Worm (Caenorhabditis elegans) whole organism, L1 larva: ENCODE measurements around the gene catp-4.

ENCODE experiments used
- C16A3.4 ChIP-seq: fragments of 150-350 bp; optimal IDR thresholded peaks from 2 replicates; lab custom pipeline; 2014; ENCODE audit warnings: missing biosample characterization, missing genetic modification characterization
- aha-1 ChIP-seq: fragments of 150-350 bp; optimal IDR thresholded peaks from 2 replicates; lab custom pipeline; 2014; ENCODE audit warnings: missing biosample characterization, missing genetic modification characterization
- ama-1 ChIP-seq: fragments of 150-350 bp; optimal IDR thresholded peaks from 2 replicates; lab custom pipeline; 2014
- blmp-1 ChIP-seq: fragments of 150-350 bp; optimal IDR thresholded peaks from 2 replicates; lab custom pipeline; 2014; ENCODE audit warnings: missing biosample characterization, missing genetic modification characterization
- ceh-63 ChIP-seq: fragments of 200-800 bp; sonication (Bioruptor generic); optimal IDR thresholded peaks from 2 replicates; lab custom pipeline; 2018; ENCODE audit warnings: mild to moderate bottlenecking, missing genetic modification characterization, missing compliant biosample characterization
- ceh-8 ChIP-seq: fragments of 200-800 bp; sonication (Bioruptor generic); optimal IDR thresholded peaks from 2 replicates; lab custom pipeline; 2018; ENCODE audit warnings: mild to moderate bottlenecking, missing genetic modification characterization, moderate library complexity, missing compliant biosample characterization
- ceh-88 ChIP-seq: fragments of 200-800 bp; sonication (Bioruptor generic); IDR thresholded peaks from 2 replicates; pipeline ENCODE4 v1.3.6; 2022; ENCODE audit warnings: missing genetic modification characterization, missing compliant biosample characterization
- dpl-1 ChIP-seq, 3 experiments: fragments of 150-350 bp in 2 of 3; sonication (generic microtip) in 1 of 3; optimal IDR thresholded peaks; 2 replicates each; lab custom pipeline; 2014 to 2017; ENCODE audit warnings: missing biosample characterization in 3 of 3, missing genetic modification characterization in 3 of 3, missing genetic modification reagents in 3 of 3
- dsc-1 ChIP-seq: sonication (generic microtip); optimal IDR thresholded peaks from 2 replicates; lab custom pipeline; 2016; ENCODE audit warnings: mild to moderate bottlenecking, missing genetic modification characterization, missing compliant biosample characterization
- egl-13 ChIP-seq: sonication (generic microtip); optimal IDR thresholded peaks from 2 replicates; lab custom pipeline; 2016; ENCODE audit warnings: missing genotype, missing genetic modification reagents, missing genetic modification characterization, missing compliant biosample characterization
- egl-27 ChIP-seq, 2 experiments: fragments of 150-350 bp in 1 of 2; sonication (generic microtip); optimal IDR thresholded peaks; 3 replicates each; lab custom pipeline; 2017 to 2018; ENCODE audit warnings: missing biosample characterization in 2 of 2, missing genetic modification characterization in 2 of 2, missing genetic modification reagents in 2 of 2
- elt-2 ChIP-seq: sonication (generic microtip); optimal IDR thresholded peaks from 2 replicates; lab custom pipeline; 2016; ENCODE audit warnings: missing genetic modification characterization, mild to moderate bottlenecking, inconsistent platforms, missing compliant biosample characterization, missing genetic modification reagents
- elt-3 ChIP-seq, 6 experiments: fragments of 150-350 bp in 1 of 6; sonication (generic microtip); optimal IDR thresholded peaks; 2 replicates each; lab custom pipeline; 2017 to 2018; ENCODE audit warnings: missing biosample characterization in 6 of 6, missing genetic modification characterization in 6 of 6, inconsistent platforms in 1 of 6
- ets-5 ChIP-seq: fragments of 200-800 bp; sonication (Bioruptor generic); IDR thresholded peaks from 2 replicates; pipeline ENCODE4 v1.3.6; 2022; ENCODE audit warnings: missing genetic modification characterization, missing compliant biosample characterization
- fkh-4 ChIP-seq: sonication (generic microtip); optimal IDR thresholded peaks from 2 replicates; lab custom pipeline; 2016; ENCODE audit warnings: missing compliant biosample characterization, missing genetic modification characterization, borderline replicate concordance
- hlh-17 ChIP-seq: fragments of 200-800 bp; sonication (Bioruptor generic); optimal IDR thresholded peaks from 2 replicates; lab custom pipeline; 2018; ENCODE audit warnings: missing genetic modification characterization, mild to moderate bottlenecking, missing compliant biosample characterization, moderate library complexity, borderline replicate concordance
- hlh-4 ChIP-seq: sonication (generic microtip); optimal IDR thresholded peaks from 2 replicates; lab custom pipeline; 2016; ENCODE audit warnings: mild to moderate bottlenecking, missing genetic modification characterization, missing compliant biosample characterization
- isw-1 ChIP-seq: fragments of 200-800 bp; sonication (Bioruptor generic); IDR thresholded peaks from 2 replicates; pipeline ENCODE4 v1.3.6; 2022; ENCODE audit warnings: missing genetic modification characterization, missing compliant biosample characterization
- jun-1 ChIP-seq: fragments of 150-350 bp; optimal IDR thresholded peaks from 2 replicates; lab custom pipeline; 2014; ENCODE audit warnings: missing biosample characterization, missing genetic modification reagents, missing genetic modification characterization
- lin-14 ChIP-seq: fragments of 200-800 bp; sonication (Bioruptor generic); optimal IDR thresholded peaks from 2 replicates; lab custom pipeline; 2018; ENCODE audit warnings: mild to moderate bottlenecking, missing genetic modification characterization, moderate library complexity, missing compliant biosample characterization
- lin-15B ChIP-seq: fragments of 150-350 bp; sonication (generic microtip); optimal IDR thresholded peaks from 3 replicates; lab custom pipeline; 2014; ENCODE audit warnings: missing biosample characterization, missing genetic modification characterization
- lin-35 ChIP-seq, 2 experiments: fragments of 150-350 bp; optimal IDR thresholded peaks; 2 replicates each; lab custom pipeline; 2014; ENCODE audit warnings: missing biosample characterization in 2 of 2, missing genetic modification characterization in 2 of 2, missing genetic modification reagents in 2 of 2
- lir-3 ChIP-seq: sonication (generic microtip); optimal IDR thresholded peaks from 2 replicates; lab custom pipeline; 2016; ENCODE audit warnings: mild to moderate bottlenecking, missing genetic modification characterization, moderate library complexity, missing compliant biosample characterization; ENCODE audit not compliant: poor library complexity
- lsy-2 ChIP-seq, 2 experiments: fragments of 150-350 bp; optimal IDR thresholded peaks; 2 replicates each; lab custom pipeline; 2014; ENCODE audit warnings: missing biosample characterization in 2 of 2, missing genetic modification characterization in 2 of 2
- mab-9 ChIP-seq: fragments of 200-800 bp; sonication (Bioruptor generic); IDR thresholded peaks from 2 replicates; pipeline ENCODE4 v1.3.6; 2022; ENCODE audit warnings: missing genetic modification reagents, missing genetic modification characterization, missing compliant biosample characterization
- mep-1 ChIP-seq: fragments of 150-350 bp; optimal IDR thresholded peaks from 2 replicates; lab custom pipeline; 2014; ENCODE audit warnings: missing biosample characterization, missing genetic modification characterization
- nhr-19 ChIP-seq: fragments of 200-800 bp; sonication (Bioruptor generic); conservative IDR thresholded peaks from 2 replicates; pipeline ENCODE4 v1.3.6; 2022; ENCODE audit warnings: missing genetic modification characterization, missing compliant biosample characterization
- nhr-20 ChIP-seq: sonication (generic microtip); optimal IDR thresholded peaks from 2 replicates; lab custom pipeline; 2016; ENCODE audit warnings: mild to moderate bottlenecking, missing genetic modification characterization, missing compliant biosample characterization
- nhr-28 ChIP-seq: fragments of 150-350 bp; optimal IDR thresholded peaks from 2 replicates; lab custom pipeline; 2014; ENCODE audit warnings: missing biosample characterization, missing genetic modification characterization
- nhr-47 ChIP-seq: sonication (generic microtip); optimal IDR thresholded peaks from 2 replicates; lab custom pipeline; 2016; ENCODE audit warnings: mild to moderate bottlenecking, missing genetic modification characterization, moderate library complexity, missing compliant biosample characterization
- nhr-71 ChIP-seq: sonication (generic microtip); optimal IDR thresholded peaks from 2 replicates; lab custom pipeline; 2016; ENCODE audit warnings: mild to moderate bottlenecking, missing genetic modification characterization, moderate library complexity, missing compliant biosample characterization
- nhr-77 ChIP-seq: fragments of 150-350 bp; optimal IDR thresholded peaks from 2 replicates; lab custom pipeline; 2014; ENCODE audit warnings: missing biosample characterization, missing genetic modification characterization
- nhr-85 ChIP-seq: sonication (generic microtip); peaks from one replicate; lab custom pipeline; 2016; ENCODE audit warnings: missing genetic modification characterization, inconsistent platforms, missing compliant biosample characterization
- nhr-90 ChIP-seq: sonication (generic microtip); optimal IDR thresholded peaks from 2 replicates; lab custom pipeline; 2016; ENCODE audit warnings: mild to moderate bottlenecking, missing genetic modification characterization, missing compliant biosample characterization; ENCODE audit not compliant: poor library complexity
- pag-3 ChIP-seq: sonication (generic microtip); optimal IDR thresholded peaks from 2 replicates; lab custom pipeline; 2017; ENCODE audit warnings: missing genetic modification characterization, mild to moderate bottlenecking, missing compliant biosample characterization, antibody characterized with exemption, borderline replicate concordance; ENCODE audit not compliant: insufficient read depth
- pax-3 ChIP-seq: fragments of 200-800 bp; sonication (Bioruptor generic); optimal IDR thresholded peaks from 2 replicates; lab custom pipeline; 2018; ENCODE audit warnings: mild to moderate bottlenecking, missing genetic modification characterization, moderate library complexity, missing compliant biosample characterization
- pqm-1 ChIP-seq: sonication (generic microtip); optimal IDR thresholded peaks from 3 replicates; lab custom pipeline; 2017; ENCODE audit warnings: missing biosample characterization, missing genetic modification characterization
- rnt-1 ChIP-seq: sonication (generic microtip); optimal IDR thresholded peaks from 2 replicates; lab custom pipeline; 2016; ENCODE audit warnings: mild to moderate bottlenecking, missing genetic modification characterization, moderate library complexity, missing compliant biosample characterization
- skn-1 ChIP-seq: fragments of 150-350 bp; optimal IDR thresholded peaks from 2 replicates; lab custom pipeline; 2014; ENCODE audit warnings: missing biosample characterization, missing genetic modification characterization
- snpc-4 ChIP-seq: fragments of 150-350 bp; optimal IDR thresholded peaks from 2 replicates; lab custom pipeline; 2014; ENCODE audit warnings: missing biosample characterization, missing genetic modification characterization
- sptf-1 ChIP-seq: fragments of 150-350 bp; optimal IDR thresholded peaks from 2 replicates; lab custom pipeline; 2014; ENCODE audit warnings: missing biosample characterization, missing genetic modification characterization
- tlp-1 ChIP-seq: fragments of 150-350 bp; optimal IDR thresholded peaks from 2 replicates; lab custom pipeline; 2014; ENCODE audit warnings: missing biosample characterization, missing genetic modification characterization
- unc-130 ChIP-seq: fragments of 150-350 bp; optimal IDR thresholded peaks from 2 replicates; lab custom pipeline; 2017; ENCODE audit warnings: missing biosample characterization, missing genetic modification characterization, inconsistent platforms
- unc-62 ChIP-seq: fragments of 150-350 bp; optimal IDR thresholded peaks from 2 replicates; lab custom pipeline; 2014; ENCODE audit warnings: missing biosample characterization, missing genetic modification reagents, missing genetic modification characterization
- unc-98 ChIP-seq: fragments of 200-800 bp; sonication (Bioruptor generic); IDR thresholded peaks from 2 replicates; pipeline ENCODE4 v1.3.6; 2022; ENCODE audit warnings: missing genetic modification characterization, missing compliant biosample characterization
- ztf-11 ChIP-seq, 2 experiments: sonication (generic microtip); optimal IDR thresholded peaks; 2 replicates each; lab custom pipeline; 2016 to 2017; ENCODE audit warnings: missing genetic modification characterization in 2 of 2, missing biosample characterization in 1 of 2, missing compliant biosample characterization in 1 of 2

Gene catp-4

ce11 chrII:14598367-14598766, 5.0 kb downstream of the catp-4 start (continued):
- TF ChIP-seq lir-3 (tag; lab: Kevin White, UChicago) (peak; percentile 51), isw-1 (GFP tag; lab: Robert Waterston, UW) (no peak; the same call in 1 of the 2 replicates), nhr-28 (no peak), lsy-2 (tag; optimal IDR thresholded peaks at IDR 0.05; lab: Kevin White, UChicago) (peak; percentile 76 to 79), ceh-8 (GFP tag; lab: Kevin White, UChicago) (no peak), jun-1 (tag; lab: Kevin White, UChicago) (peak; percentile 25), snpc-4 (tag; lab: Kevin White, UChicago) (peak; percentile 59), aha-1 (no peak), ztf-11 (tag; optimal IDR thresholded peaks at IDR 0.05; lab: Kevin White, UChicago) (no peak), nhr-71 (peak; percentile 95), dpl-1 (GFP tag; optimal IDR thresholded peaks at IDR 0.05; lab: Kevin White, UChicago) (peak; percentile 28 to 53 (median 45)), pqm-1 (tag; lab: Kevin White, UChicago) (no peak), fkh-4 (tag; lab: Kevin White, UChicago) (no peak), hlh-17 (GFP tag; lab: Kevin White, UChicago) (no peak), sptf-1 (tag; lab: Kevin White, UChicago) (no peak), nhr-47 (tag; lab: Kevin White, UChicago) (peak; percentile 61), lin-15B (tag; lab: Kevin White, UChicago) (no peak), unc-98 (GFP tag; lab: Robert Waterston, UW) (no peak), unc-62 (GFP tag; lab: Kevin White, UChicago) (no peak), egl-27 (tag; optimal IDR thresholded peaks at IDR 0.05; lab: Kevin White, UChicago) (peak in 1 of 2 experiments; percentile 10), nhr-20 (tag; lab: Kevin White, UChicago) (peak; percentile 84), hlh-4 (tag; lab: Kevin White, UChicago) (no peak), egl-13 (tag; lab: Kevin White, UChicago) (no peak), tlp-1 (tag; lab: Kevin White, UChicago) (no peak), elt-2 (tag; lab: Kevin White, UChicago) (peak; percentile 77), skn-1 (tag; lab: Kevin White, UChicago) (peak; percentile 54), dsc-1 (tag; lab: Kevin White, UChicago) (peak; percentile 59), ets-5 (no peak), unc-130 (peak; percentile 61), pax-3 (tag; lab: Kevin White, UChicago) (no peak)

- no peak for TF ChIP-seq rnt-1
- TF ChIP-seq ets-5: no peak
- TF ChIP-seq ceh-63: no peak
- peak; percentile 6 for TF ChIP-seq mep-1 (tag; lab: Kevin White, UChicago)
- no peak for TF ChIP-seq pag-3 (tag; lab: Kevin White, UChicago)
- no peak for TF ChIP-seq unc-62 (GFP tag; lab: Kevin White, UChicago)
- TF ChIP-seq mab-9 (GFP tag; lab: Robert Waterston, UW): no peak
- no peak for TF ChIP-seq lin-14
- TF ChIP-seq, all 84 proteins: peak for 1
Observed at ce11 chrII:14599284-14599862, 6.0 kb downstream of the catp-4 start.

- TF ChIP-seq lin-14: peak; percentile 69
- TF ChIP-seq nhr-19 (GFP tag; lab: Robert Waterston, UW): peak; percentile 31
- no peak for TF ChIP-seq pax-3 (tag; lab: Kevin White, UChicago)
- TF ChIP-seq pag-3 (tag; lab: Kevin White, UChicago): no peak
- no peak for TF ChIP-seq jun-1 (tag; lab: Kevin White, UChicago)
- peak; percentile 22 for TF ChIP-seq ama-1 (lab: Kevin White, UChicago)
- peak; percentile 92 for TF ChIP-seq nhr-85 (tag; lab: Kevin White, UChicago)
- TF ChIP-seq C16A3.4 (tag; lab: Kevin White, UChicago): peak; percentile 18
- TF ChIP-seq nhr-90 (tag; lab: Kevin White, UChicago): peak; percentile 48
- no peak for TF ChIP-seq lin-15B (tag; lab: Kevin White, UChicago)
- peak in 1 of 2 experiments; percentile 10 for TF ChIP-seq lsy-2 (tag; optimal IDR thresholded peaks at IDR 0.05; lab: Kevin White, UChicago)
- peak; percentile 7 for TF ChIP-seq elt-2 (tag; lab: Kevin White, UChicago)
- TF ChIP-seq nhr-77: no peak
- TF ChIP-seq nhr-20 (tag; lab: Kevin White, UChicago): peak; percentile 61
- TF ChIP-seq lin-35 (GFP tag; optimal IDR thresholded peaks at IDR 0.05; lab: Kevin White, UChicago): peak in 1 of 2 experiments; percentile 45
- TF ChIP-seq elt-3 (tag; optimal IDR thresholded peaks at IDR 0.05; lab: Kevin White, UChicago): peak in 4 of 6 experiments; percentile 33 to 54 (median 39)
- no peak; the same call in 1 of the 2 replicates for TF ChIP-seq ceh-88
- TF ChIP-seq blmp-1 (tag; lab: Kevin White, UChicago): peak; percentile 46
Observed at ce11 chrII:14599933-14600630, 6.7 kb downstream of the catp-4 start.
